Worm (Caenorhabditis elegans) whole organism, mixed stage, embryonic: Measurements from ENCODE around the gene F23F1.5.

Experiments
- elt-3 ChIP-seq: fragments of 150-350 bp; optimal IDR thresholded peaks from 2 replicates; lab custom pipeline; 2014; ENCODE audit warnings: missing biosample characterization, missing genetic modification characterization
- lsy-2 ChIP-seq: fragments of 150-350 bp; optimal IDR thresholded peaks from 2 replicates; lab custom pipeline; 2014; ENCODE audit warnings: missing biosample characterization, missing genetic modification characterization
- mep-1 ChIP-seq: fragments of 150-350 bp; optimal IDR thresholded peaks from 2 replicates; lab custom pipeline; 2017; ENCODE audit warnings: missing biosample characterization, missing genetic modification reagents, missing genetic modification characterization, inconsistent platforms
- nhr-237 ChIP-seq: fragments of 150-350 bp; optimal IDR thresholded peaks from 2 replicates; lab custom pipeline; 2014; ENCODE audit warnings: missing biosample characterization, missing genetic modification characterization
- ztf-11 ChIP-seq: fragments of 150-350 bp; optimal IDR thresholded peaks from 2 replicates; lab custom pipeline; 2014; ENCODE audit warnings: missing biosample characterization, missing genetic modification characterization

ce11 chrII:50862-51261 is 19.5 kb upstream of the F23F1.5 start:
- TF ChIP-seq mep-1 (tag; lab: Kevin White, UChicago), result no peak
- no peak for TF ChIP-seq ztf-11
- TF ChIP-seq nhr-237 (tag; lab: Kevin White, UChicago), result no peak
- no peak for TF ChIP-seq lsy-2
- TF ChIP-seq elt-3 (tag; lab: Kevin White, UChicago), result no peak
